Worm (Caenorhabditis elegans) whole organism, L4/young adult: ENCODE data around the gene srbc-63.

Experiments
- dao-5 ChIP-seq: sonication (generic microtip); optimal IDR thresholded peaks from 2 replicates; lab custom pipeline; 2016; ENCODE audit warnings: missing genotype, missing genetic modification characterization, moderate library complexity, missing compliant biosample characterization
- him-1 ChIP-seq: sonication (generic microtip); optimal IDR thresholded peaks from 2 replicates; lab custom pipeline; 2016; ENCODE audit warnings: missing genotype, missing genetic modification reagents, missing genetic modification characterization, missing compliant biosample characterization

DNA sequence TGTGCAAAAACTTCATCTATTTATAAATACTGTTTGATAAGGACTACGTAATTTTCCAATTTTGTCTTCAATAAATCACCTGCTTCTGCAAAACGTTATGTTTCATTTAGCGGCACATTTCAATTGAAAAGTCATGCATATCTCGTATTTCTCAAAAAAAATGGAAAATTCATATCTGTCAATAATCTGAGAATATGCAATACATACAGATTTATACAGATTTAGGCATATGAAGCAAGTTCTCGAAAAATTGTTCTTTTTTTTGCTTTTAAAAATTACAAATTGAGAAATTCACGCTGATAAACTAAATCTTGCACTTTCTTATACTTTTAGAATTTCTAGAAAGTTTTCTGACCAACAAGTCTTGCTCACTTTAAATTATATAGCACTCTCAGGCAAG is 31.7 kb upstream of the srbc-63 start, which contains the start of gene T26H5.11:
- TF ChIP-seq dao-5 (no peak), him-1 (no peak)
